Fruit fly (Drosophila melanogaster) whole organism, embryonic: Measurements from ENCODE around the gene CG42271.

Experiments
- BEAF-32 ChIP-seq: fragments of 200-800 bp; sonication (Bioruptor generic); optimal IDR thresholded peaks from 3 replicates; lab custom pipeline; 2017; ENCODE audit warnings: missing biosample characterization, missing genetic modification characterization, mild to moderate bottlenecking, moderate library complexity, missing genetic modification reagents
- CG10147 ChIP-seq: fragments of 200-800 bp; sonication (Bioruptor generic); optimal IDR thresholded peaks from 2 replicates; lab custom pipeline; 2019; ENCODE audit warnings: missing biosample characterization, mild to moderate bottlenecking, missing genetic modification characterization, moderate library complexity
- CG10654 ChIP-seq: fragments of 200-800 bp; sonication (Bioruptor generic); optimal IDR thresholded peaks from 2 replicates; lab custom pipeline; 2016; ENCODE audit warnings: missing biosample characterization, missing genetic modification characterization
- CG10959 ChIP-seq: fragments of 200-800 bp; sonication (Bioruptor generic); IDR thresholded peaks from 2 replicates; pipeline ENCODE4 v1.3.6; 2022; ENCODE audit warnings: missing biosample characterization, missing genetic modification characterization
- CG12236 ChIP-seq: fragments of 200-800 bp; sonication (Bioruptor generic); optimal IDR thresholded peaks from 2 replicates; lab custom pipeline; 2016; ENCODE audit warnings: missing biosample characterization, missing genetic modification characterization
- CG12659 ChIP-seq: fragments of 200-800 bp; sonication (Bioruptor generic); optimal IDR thresholded peaks from 3 replicates; lab custom pipeline; 2017; ENCODE audit warnings: mild to moderate bottlenecking, missing biosample characterization, missing genetic modification reagents, missing genetic modification characterization
- CG12744 ChIP-seq: fragments of 200-800 bp; sonication (Bioruptor generic); optimal IDR thresholded peaks from 2 replicates; lab custom pipeline; 2016; ENCODE audit warnings: missing biosample characterization, missing genetic modification characterization
- CG12942 ChIP-seq: fragments of 200-800 bp; sonication (Bioruptor generic); optimal IDR thresholded peaks from 3 replicates; lab custom pipeline; 2016; ENCODE audit warnings: missing biosample characterization, missing genetic modification characterization
- CG14014 ChIP-seq: fragments of 200-800 bp; sonication (Bioruptor generic); IDR thresholded peaks from 2 replicates; pipeline ENCODE4 v1.3.6; 2022; ENCODE audit warnings: missing biosample characterization, missing genetic modification characterization
- CG14667 ChIP-seq: fragments of 200-800 bp; sonication (Bioruptor generic); IDR thresholded peaks from 2 replicates; pipeline ENCODE4 v1.3.6; 2022; ENCODE audit warnings: missing biosample characterization, missing genetic modification characterization
- CG1647 ChIP-seq: fragments of 200-800 bp; sonication (Bioruptor generic); optimal IDR thresholded peaks from 3 replicates; lab custom pipeline; 2016; ENCODE audit warnings: missing biosample characterization, missing genetic modification characterization
- CG31365 ChIP-seq: fragments of 200-800 bp; sonication (Bioruptor generic); optimal IDR thresholded peaks from 2 replicates; lab custom pipeline; 2018; ENCODE audit warnings: missing biosample characterization, mild to moderate bottlenecking, missing genetic modification characterization
- CG3407 ChIP-seq: fragments of 200-800 bp; sonication (Bioruptor generic); optimal IDR thresholded peaks from 2 replicates; lab custom pipeline; 2018; ENCODE audit warnings: missing biosample characterization, mild to moderate bottlenecking, missing genetic modification characterization
- CG4328 ChIP-seq: fragments of 200-800 bp; sonication (Bioruptor generic); optimal IDR thresholded peaks from 3 replicates; lab custom pipeline; 2017; ENCODE audit warnings: missing biosample characterization, missing genetic modification reagents, missing genetic modification characterization
- CG5245 ChIP-seq: fragments of 200-800 bp; sonication (Bioruptor generic); optimal IDR thresholded peaks from 3 replicates; lab custom pipeline; 2016; ENCODE audit warnings: missing biosample characterization, missing genetic modification characterization
- CG6272 ChIP-seq: fragments of 200-800 bp; sonication (Bioruptor generic); IDR thresholded peaks from 2 replicates; pipeline ENCODE4 v1.3.6; 2022; ENCODE audit warnings: missing biosample characterization, missing genetic modification characterization
- CG7786 ChIP-seq: fragments of 200-800 bp; sonication (Bioruptor generic); optimal IDR thresholded peaks from 2 replicates; lab custom pipeline; 2016; ENCODE audit warnings: missing biosample characterization, missing genetic modification characterization
- CG8290 ChIP-seq, 3 experiments: fragments of 200-800 bp; sonication (Bioruptor generic); optimal IDR thresholded peaks; 2 replicates each; lab custom pipeline; 2016 to 2019; ENCODE audit warnings: missing biosample characterization in 3 of 3, missing genetic modification characterization in 3 of 3, mild to moderate bottlenecking in 2 of 3, moderate library complexity in 1 of 3
- CG9609 ChIP-seq: fragments of 200-800 bp; sonication (Bioruptor generic); optimal IDR thresholded peaks from 3 replicates; lab custom pipeline; 2016; ENCODE audit warnings: missing biosample characterization, missing genetic modification characterization
- CG9932 ChIP-seq: fragments of 200-800 bp; sonication (Bioruptor generic); IDR thresholded peaks from 2 replicates; pipeline ENCODE4 v1.3.6; 2022; ENCODE audit warnings: missing biosample characterization, missing genetic modification characterization
- CoRest ChIP-seq: fragments of 200-800 bp; sonication (Bioruptor generic); optimal IDR thresholded peaks from 3 replicates; lab custom pipeline; 2018; ENCODE audit warnings: missing biosample characterization, mild to moderate bottlenecking, missing genetic modification characterization, moderate library complexity
- D19B ChIP-seq: fragments of 200-800 bp; sonication (Bioruptor generic); optimal IDR thresholded peaks from 2 replicates; lab custom pipeline; 2017; ENCODE audit warnings: missing biosample characterization, mild to moderate bottlenecking, missing genetic modification characterization
- Dll ChIP-seq: fragments of 200-800 bp; sonication (Bioruptor generic); IDR thresholded peaks from 4 replicates; pipeline ENCODE4 v1.3.6; 2022; ENCODE audit warnings: missing biosample characterization, missing genetic modification characterization; ENCODE audit not compliant: partially characterized antibody
- E2f1 ChIP-seq: fragments of 200-800 bp; sonication (Bioruptor generic); IDR thresholded peaks from 2 replicates; pipeline ENCODE4 v1.3.6; 2022; ENCODE audit warnings: missing biosample characterization, missing genetic modification characterization
- E2f2 ChIP-seq: fragments of 200-800 bp; sonication (Bioruptor generic); IDR thresholded peaks from 2 replicates; pipeline ENCODE4 v1.3.6; 2022; ENCODE audit warnings: missing biosample characterization, missing genetic modification characterization
- GATAe ChIP-seq: fragments of 200-800 bp; sonication (Bioruptor generic); conservative IDR thresholded peaks from 2 replicates; pipeline ENCODE4 v1.3.6; 2022; ENCODE audit warnings: missing biosample characterization, missing genetic modification characterization
- NC2α ChIP-seq: fragments of 200-800 bp; sonication (Bioruptor generic); optimal IDR thresholded peaks from 2 replicates; lab custom pipeline; 2016; ENCODE audit warnings: missing biosample characterization, missing genetic modification characterization
- Ptx1 ChIP-seq: fragments of 200-800 bp; sonication (Bioruptor generic); IDR thresholded peaks from 2 replicates; pipeline ENCODE4 v1.3.6; 2022; ENCODE audit warnings: missing biosample characterization, missing genetic modification characterization
- Vsx1 ChIP-seq: fragments of 200-800 bp; sonication (Bioruptor generic); optimal IDR thresholded peaks from 2 replicates; lab custom pipeline; 2017; ENCODE audit warnings: missing biosample characterization, mild to moderate bottlenecking, missing genetic modification characterization, missing genetic modification reagents
- ac ChIP-seq: fragments of 200-800 bp; sonication (Bioruptor generic); optimal IDR thresholded peaks from 3 replicates; lab custom pipeline; 2017; ENCODE audit warnings: missing biosample characterization, mild to moderate bottlenecking, missing genetic modification characterization
- ap ChIP-seq: fragments of 200-800 bp; sonication (Bioruptor generic); IDR thresholded peaks from 2 replicates; pipeline ENCODE4 v1.3.6; 2022; ENCODE audit warnings: missing biosample characterization, missing genetic modification characterization
- az2 ChIP-seq: fragments of 200-800 bp; sonication (Bioruptor generic); optimal IDR thresholded peaks from 3 replicates; lab custom pipeline; 2016; ENCODE audit warnings: missing biosample characterization, missing genetic modification characterization
- chinmo ChIP-seq: fragments of 200-800 bp; sonication (Bioruptor generic); IDR thresholded peaks from 4 replicates; pipeline ENCODE4 v1.3.6; 2022; ENCODE audit warnings: missing biosample characterization, missing genetic modification characterization; ENCODE audit not compliant: partially characterized antibody
- cwo ChIP-seq: fragments of 200-800 bp; sonication (Bioruptor generic); optimal IDR thresholded peaks from 3 replicates; lab custom pipeline; 2017; ENCODE audit warnings: missing biosample characterization, missing genetic modification characterization, mild to moderate bottlenecking, moderate library complexity, missing genetic modification reagents
- exex ChIP-seq: fragments of 200-800 bp; sonication (Bioruptor generic); optimal IDR thresholded peaks from 4 replicates; lab custom pipeline; 2018; ENCODE audit warnings: missing biosample characterization, mild to moderate bottlenecking, missing genetic modification characterization, moderate library complexity
- fru ChIP-seq: fragments of >200 bp; optimal IDR thresholded peaks from 2 replicates; lab custom pipeline; 2017
- fu2 ChIP-seq: fragments of 200-800 bp; sonication (Bioruptor generic); optimal IDR thresholded peaks from 2 replicates; lab custom pipeline; 2016; ENCODE audit warnings: missing biosample characterization, missing genetic modification characterization
- gsb ChIP-seq: fragments of 200-800 bp; sonication (Bioruptor generic); IDR thresholded peaks from 2 replicates; pipeline ENCODE4 v1.3.6; 2022; ENCODE audit warnings: missing biosample characterization, missing genetic modification characterization
- hkb ChIP-seq, 2 experiments: fragments of 200-800 bp in 1 of 2; fragments of >200 bp in 1 of 2; sonication (Bioruptor generic) in 1 of 2; IDR thresholded peaks in 1 of 2; optimal IDR thresholded peaks in 1 of 2; 2 replicates each; pipeline versions ENCODE4 v1.3.6 to Lab custom; 2017 to 2022; ENCODE audit warnings: missing biosample characterization in 1 of 2, missing genetic modification characterization in 1 of 2
- jing ChIP-seq: fragments of 200-800 bp; sonication (Bioruptor generic); optimal IDR thresholded peaks from 2 replicates; lab custom pipeline; 2018; ENCODE audit warnings: missing biosample characterization, mild to moderate bottlenecking, missing genetic modification characterization
- ken ChIP-seq: fragments of 200-800 bp; sonication (Bioruptor generic); IDR thresholded peaks from 3 replicates; pipeline ENCODE4 v1.3.6; 2022; ENCODE audit warnings: missing biosample characterization, missing genetic modification characterization
- ranshi ChIP-seq: fragments of 200-800 bp; sonication (Bioruptor generic); IDR thresholded peaks from 2 replicates; pipeline ENCODE4 v1.3.6; 2022; ENCODE audit warnings: missing biosample characterization, missing genetic modification characterization
- slou ChIP-seq: fragments of 200-800 bp; sonication (Bioruptor generic); optimal IDR thresholded peaks from 3 replicates; lab custom pipeline; 2016; ENCODE audit warnings: missing biosample characterization, missing genetic modification characterization
- sna ChIP-seq: fragments of 200-800 bp; sonication (Bioruptor generic); IDR thresholded peaks from 2 replicates; pipeline ENCODE4 v1.3.6; 2022; ENCODE audit warnings: missing biosample characterization, missing genetic modification characterization; ENCODE audit not compliant: partially characterized antibody
- stwl ChIP-seq: fragments of 200-800 bp; sonication (Bioruptor generic); optimal IDR thresholded peaks from 3 replicates; lab custom pipeline; 2018; ENCODE audit warnings: missing biosample characterization, mild to moderate bottlenecking, missing genetic modification characterization, moderate library complexity
- tgo ChIP-seq: fragments of 200-800 bp; sonication (Bioruptor generic); IDR thresholded peaks from 3 replicates; pipeline ENCODE4 v1.3.6; 2022; ENCODE audit warnings: missing biosample characterization, missing genetic modification characterization
- tio ChIP-seq: fragments of 200-800 bp; sonication (Bioruptor generic); optimal IDR thresholded peaks from 2 replicates; lab custom pipeline; 2017; ENCODE audit warnings: missing biosample characterization, missing genetic modification characterization, inconsistent platforms
- trem ChIP-seq: fragments of 200-800 bp; optimal IDR thresholded peaks from 3 replicates; lab custom pipeline; 2019; ENCODE audit warnings: missing biosample characterization, mild to moderate bottlenecking, missing genetic modification characterization, moderate library complexity
- tx ChIP-seq: fragments of 200-800 bp; sonication (Bioruptor generic); optimal IDR thresholded peaks from 2 replicates; lab custom pipeline; 2016; ENCODE audit warnings: missing biosample characterization, missing genetic modification characterization
- usp ChIP-seq: fragments of >200 bp; optimal IDR thresholded peaks from 2 replicates; lab custom pipeline; 2017; ENCODE audit warnings: missing biosample characterization, missing genetic modification characterization
- wdn ChIP-seq: fragments of 200-800 bp; sonication (Bioruptor generic); IDR thresholded peaks from 2 replicates; pipeline ENCODE4 v1.3.6; 2022; ENCODE audit warnings: missing biosample characterization, missing genetic modification characterization

Gene CG42271

DNA sequence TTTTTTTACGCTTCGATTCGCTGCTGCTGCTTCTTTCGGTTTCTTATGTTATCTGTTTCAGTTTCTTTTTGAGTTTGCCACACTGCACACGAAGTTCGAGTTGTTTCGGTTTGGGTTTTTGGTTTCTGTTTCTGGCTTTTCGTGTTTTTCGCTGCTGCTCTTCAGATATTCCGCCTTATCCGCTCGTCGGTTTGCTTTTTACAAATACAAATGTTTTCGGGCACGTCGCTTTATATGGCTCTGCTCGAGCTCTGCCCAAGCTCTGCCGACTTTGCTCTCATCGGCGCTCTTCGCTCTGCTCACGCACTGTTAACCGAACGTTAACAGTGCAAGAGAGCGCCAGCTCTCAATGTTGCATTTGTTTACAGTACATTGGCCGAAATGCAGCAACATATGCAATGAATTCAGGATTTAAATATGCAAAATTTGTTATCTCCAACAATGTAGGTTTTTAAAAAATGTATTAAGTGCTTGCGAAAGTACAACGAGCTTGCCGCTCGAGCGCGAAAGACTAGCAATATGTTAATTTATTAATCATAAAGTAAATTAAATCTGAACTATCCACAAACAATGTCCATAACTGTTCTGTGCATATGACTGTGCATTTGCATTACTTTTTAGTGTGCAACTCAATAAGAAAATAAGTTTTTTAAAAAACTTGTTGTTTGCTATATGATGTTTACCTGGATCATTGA is 22.5 kb downstream of the CG42271 start (continued):
- TF ChIP-seq CG12942 (GFP tag; lab: Kevin White, UChicago), result no peak
- TF ChIP-seq jing (GFP tag; lab: Kevin White, UChicago), result no peak
- no peak for TF ChIP-seq CG5245 (GFP tag; lab: Kevin White, UChicago)
- no peak for TF ChIP-seq ranshi (GFP tag; lab: Robert Waterston, UW)
- TF ChIP-seq exex (tag; lab: Kevin White, UChicago), result no peak
- TF ChIP-seq CG12744, result no peak
- TF ChIP-seq fu2 (GFP tag; lab: Kevin White, UChicago), result no peak
- TF ChIP-seq D19B (GFP tag; lab: Kevin White, UChicago), result no peak
- TF ChIP-seq gsb, result no peak
- TF ChIP-seq ken, result no peak
- TF ChIP-seq CG10147 (GFP tag; lab: Kevin White, UChicago), result no peak
- no peak for TF ChIP-seq CG1647 (GFP tag; lab: Kevin White, UChicago)
- no peak for TF ChIP-seq Vsx1 (GFP tag; lab: Kevin White, UChicago)
- no peak for TF ChIP-seq CG9609 (GFP tag; lab: Kevin White, UChicago)
- no peak for TF ChIP-seq CG10959 (GFP tag; lab: Robert Waterston, UW)
- TF ChIP-seq CG9932 (GFP tag; lab: Robert Waterston, UW), result no peak
- TF ChIP-seq ap, result no peak
- TF ChIP-seq fru (lab: Kevin White, UChicago), result no peak
- no peak for TF ChIP-seq usp
- TF ChIP-seq hkb (optimal IDR thresholded peaks at IDR 0.05; lab: Kevin White, UChicago), result no peak
- TF ChIP-seq hkb (GFP tag; IDR thresholded peaks at IDR 0.05; lab: Robert Waterston, UW), result no peak
- no peak for TF ChIP-seq GATAe
- TF ChIP-seq trem (tag; lab: Kevin White, UChicago), result no peak
- no peak for TF ChIP-seq CG8290 (GFP tag; optimal IDR thresholded peaks at IDR 0.05; lab: Kevin White, UChicago)
- TF ChIP-seq CG8290 (tag; optimal IDR thresholded peaks at IDR 0.05; lab: Kevin White, UChicago), result no peak
- no peak for TF ChIP-seq ac (GFP tag; lab: Kevin White, UChicago)
- TF ChIP-seq slou (GFP tag; lab: Kevin White, UChicago), result no peak
- TF ChIP-seq cwo (GFP tag; lab: Kevin White, UChicago), result no peak
- no peak for TF ChIP-seq CoRest (tag; lab: Kevin White, UChicago)
- peak; percentile 6 for TF ChIP-seq tio
- no peak for TF ChIP-seq wdn (GFP tag; lab: Robert Waterston, UW)
- no peak for TF ChIP-seq CG14014 (GFP tag; lab: Robert Waterston, UW)
- TF ChIP-seq chinmo, result peak; percentile 79; the same call in 3 of the 4 replicates
- peak; percentile 20 for TF ChIP-seq stwl (tag; lab: Kevin White, UChicago)
- no peak for TF ChIP-seq CG7786 (GFP tag; lab: Kevin White, UChicago)
- TF ChIP-seq CG31365 (tag; lab: Kevin White, UChicago), result no peak
- no peak for TF ChIP-seq CG12236 (GFP tag; lab: Kevin White, UChicago)
- no peak for TF ChIP-seq CG10654 (GFP tag; lab: Kevin White, UChicago)
- no peak for TF ChIP-seq CG12659 (GFP tag; lab: Kevin White, UChicago)
- peak; percentile 2 for TF ChIP-seq NC2α
- no peak for TF ChIP-seq tx
- no peak for TF ChIP-seq CG3407 (GFP tag; lab: Kevin White, UChicago)
- TF ChIP-seq CG6272 (GFP tag; lab: Robert Waterston, UW), result no peak
- no peak for TF ChIP-seq Ptx1 (GFP tag; lab: Robert Waterston, UW)
- TF ChIP-seq BEAF-32, result no peak
- no peak for TF ChIP-seq Dll (GFP tag; lab: Robert Waterston, UW)
- TF ChIP-seq sna (GFP tag; lab: Robert Waterston, UW), result no peak
- no peak for TF ChIP-seq E2f1 (GFP tag; lab: Robert Waterston, UW)
- no peak for TF ChIP-seq tgo (GFP tag; lab: Robert Waterston, UW)
- TF ChIP-seq az2 (GFP tag; lab: Kevin White, UChicago), result no peak
- no peak for TF ChIP-seq CG4328 (GFP tag; lab: Kevin White, UChicago)
- TF ChIP-seq CG14667 (GFP tag; lab: Robert Waterston, UW), result no peak
- no peak for TF ChIP-seq E2f2 (GFP tag; lab: Robert Waterston, UW)
